Fruit fly (Drosophila melanogaster) whole organism, adult: ENCODE measurements around the gene CG45071.

Experiments used
- CG11617 ChIP-seq: fragments of 200-800 bp; sonication (Bioruptor generic); optimal IDR thresholded peaks from 2 replicates; lab custom pipeline; 2017; ENCODE audit warnings: mild to moderate bottlenecking, missing biosample characterization, missing genetic modification reagents, missing genetic modification characterization
- CG12768 ChIP-seq: fragments of 200-800 bp; sonication (Bioruptor generic); optimal IDR thresholded peaks from 2 replicates; lab custom pipeline; 2017; ENCODE audit warnings: missing biosample characterization, missing genetic modification characterization, mild to moderate bottlenecking, moderate library complexity, missing genetic modification reagents
- CG14711 ChIP-seq: fragments of 200-800 bp; sonication (Bioruptor generic); optimal IDR thresholded peaks from 2 replicates; lab custom pipeline; 2018; ENCODE audit warnings: missing biosample characterization, mild to moderate bottlenecking, missing genetic modification characterization, moderate library complexity
- CG1620 ChIP-seq: fragments of 200-800 bp; sonication (Bioruptor generic); optimal IDR thresholded peaks from 2 replicates; lab custom pipeline; 2016; ENCODE audit warnings: missing biosample characterization, missing genetic modification characterization
- CG33017 ChIP-seq: fragments of 200-800 bp; sonication (Bioruptor generic); optimal IDR thresholded peaks from 2 replicates; lab custom pipeline; 2018; ENCODE audit warnings: missing biosample characterization, mild to moderate bottlenecking, missing genetic modification characterization, moderate library complexity
- CG5204 ChIP-seq: fragments of 200-800 bp; sonication (Bioruptor generic); optimal IDR thresholded peaks from 2 replicates; lab custom pipeline; 2016; ENCODE audit warnings: missing biosample characterization, missing genetic modification characterization
- CG7045 ChIP-seq: fragments of 200-800 bp; sonication (Bioruptor generic); optimal IDR thresholded peaks from 2 replicates; lab custom pipeline; 2017; ENCODE audit warnings: missing biosample characterization, mild to moderate bottlenecking, missing genetic modification characterization
- CG7101 ChIP-seq: fragments of 200-800 bp; sonication (Bioruptor generic); optimal IDR thresholded peaks from 2 replicates; lab custom pipeline; 2018; ENCODE audit warnings: missing biosample characterization, mild to moderate bottlenecking, missing genetic modification characterization, moderate library complexity
- Clk ChIP-seq: fragments of 200-800 bp; sonication (Bioruptor generic); optimal IDR thresholded peaks from 2 replicates; lab custom pipeline; 2017; ENCODE audit warnings: missing biosample characterization, missing genetic modification characterization
- Crg-1 ChIP-seq: fragments of 200-800 bp; sonication (Bioruptor generic); optimal IDR thresholded peaks from 2 replicates; lab custom pipeline; 2016; ENCODE audit warnings: missing biosample characterization, missing genetic modification characterization
- Hr96 ChIP-seq: fragments of 200-800 bp; sonication (Bioruptor generic); optimal IDR thresholded peaks from 2 replicates; lab custom pipeline; 2016; ENCODE audit warnings: missing biosample characterization, missing genetic modification characterization
- Mnt ChIP-seq: fragments of 200-800 bp; sonication (Bioruptor generic); optimal IDR thresholded peaks from 2 replicates; lab custom pipeline; 2016; ENCODE audit warnings: missing biosample characterization, mild to moderate bottlenecking, missing genetic modification characterization
- bab1 ChIP-seq: fragments of 200-800 bp; sonication (Bioruptor generic); optimal IDR thresholded peaks from 3 replicates; lab custom pipeline; 2019; ENCODE audit warnings: missing biosample characterization, mild to moderate bottlenecking, missing genetic modification characterization, moderate library complexity
- cic ChIP-seq: fragments of 200-800 bp; sonication (Bioruptor generic); optimal IDR thresholded peaks from 2 replicates; lab custom pipeline; 2017; ENCODE audit warnings: missing biosample characterization, mild to moderate bottlenecking, missing genetic modification characterization, moderate library complexity
- cnc ChIP-seq, 2 experiments: fragments of >200 bp; optimal IDR thresholded peaks; 2 replicates each; lab custom pipeline; 2017
- kay ChIP-seq: fragments of 200-800 bp; sonication (Bioruptor generic); peaks from one replicate; lab custom pipeline; 2016; ENCODE audit warnings: missing biosample characterization, missing genetic modification characterization, borderline replicate concordance
- ovo ChIP-seq: fragments of 200-800 bp; sonication (Bioruptor generic); optimal IDR thresholded peaks from 2 replicates; lab custom pipeline; 2016; ENCODE audit warnings: missing biosample characterization, missing genetic modification characterization
- pad ChIP-seq: fragments of 200-800 bp; sonication (Bioruptor generic); optimal IDR thresholded peaks from 3 replicates; lab custom pipeline; 2017; ENCODE audit warnings: missing biosample characterization, missing genetic modification characterization, mild to moderate bottlenecking, moderate library complexity, missing genetic modification reagents
- tj ChIP-seq: fragments of 200-800 bp; sonication (Bioruptor generic); optimal IDR thresholded peaks from 3 replicates; lab custom pipeline; 2017; ENCODE audit warnings: missing biosample characterization, mild to moderate bottlenecking, missing genetic modification characterization, moderate library complexity
- toe ChIP-seq: fragments of 200-800 bp; sonication (Bioruptor generic); optimal IDR thresholded peaks from 2 replicates; lab custom pipeline; 2016; ENCODE audit warnings: missing biosample characterization, missing genetic modification characterization

The CG45071 gene

dm6 chr3L:15105566-15106207 is at the start of gene CG45071:
CG45071 (plus strand) TSS chr3L:15105882.
- TF ChIP-seq bab1 (GFP tag; lab: Kevin White, UChicago), result no peak
- peak; percentile 52 for TF ChIP-seq ovo (GFP tag; lab: Kevin White, UChicago)
- TF ChIP-seq Mnt (GFP tag; lab: Kevin White, UChicago), result no peak
- peak; percentile 94 for TF ChIP-seq tj (GFP tag; lab: Kevin White, UChicago)
- TF ChIP-seq pad (GFP tag; lab: Kevin White, UChicago), result peak; percentile 26
- TF ChIP-seq CG33017 (tag; lab: Kevin White, UChicago), result no peak
- no peak for TF ChIP-seq Clk (GFP tag; lab: Kevin White, UChicago)

dm6 chr3L:15061605-15062004 is 44.1 kb upstream of the CG45071 start, which contains the start of gene CG13460:
CG13460 (minus strand) TSS chr3L:15061705.
- TF ChIP-seq CG14711 (tag; lab: Kevin White, UChicago) (no peak), CG1620 (GFP tag; lab: Kevin White, UChicago) (no peak), cic (no peak), Hr96 (GFP tag; lab: Kevin White, UChicago) (no peak), ovo (GFP tag; lab: Kevin White, UChicago) (no peak), tj (GFP tag; lab: Kevin White, UChicago) (no peak), CG12768 (no peak)

- TF ChIP-seq cic (no peak), CG14711 (tag; lab: Kevin White, UChicago) (no peak), tj (GFP tag; lab: Kevin White, UChicago) (no peak), CG12768 (no peak), CG33017 (tag; lab: Kevin White, UChicago) (no peak), kay (GFP tag; lab: Kevin White, UChicago) (no peak), toe (no peak), Clk (GFP tag; lab: Kevin White, UChicago) (no peak), pad (GFP tag; lab: Kevin White, UChicago) (no peak), bab1 (GFP tag; lab: Kevin White, UChicago) (no peak), Mnt (GFP tag; lab: Kevin White, UChicago) (no peak), Hr96 (GFP tag; lab: Kevin White, UChicago) (no peak)
Observed at dm6 chr3L:15064877-15065276, 40.8 kb upstream of the CG45071 start, which contains the start of gene Sytbeta. Sytbeta (minus strand) TSS chr3L:15064977.

dm6 chr3L:15072149-15072548 is 33.5 kb upstream of the CG45071 start:
- TF ChIP-seq tj (GFP tag; lab: Kevin White, UChicago) (no peak), pad (GFP tag; lab: Kevin White, UChicago) (no peak), cnc (optimal IDR thresholded peaks at IDR 0.05; lab: Kevin White, UChicago) (no peak), CG7101 (tag; lab: Kevin White, UChicago) (no peak), Clk (GFP tag; lab: Kevin White, UChicago) (no peak), CG11617 (GFP tag; lab: Kevin White, UChicago) (no peak), ovo (GFP tag; lab: Kevin White, UChicago) (no peak), Mnt (GFP tag; lab: Kevin White, UChicago) (no peak), CG1620 (GFP tag; lab: Kevin White, UChicago) (no peak), CG33017 (tag; lab: Kevin White, UChicago) (no peak), toe (no peak), CG5204 (GFP tag; lab: Kevin White, UChicago) (no peak), Crg-1 (GFP tag; lab: Kevin White, UChicago) (no peak), cic (no peak), CG12768 (no peak)

dm6 chr3L:15073680-15074079 is 32.0 kb upstream of the CG45071 start:
- TF ChIP-seq CG5204 (GFP tag; lab: Kevin White, UChicago) (no peak), tj (GFP tag; lab: Kevin White, UChicago) (no peak), CG14711 (tag; lab: Kevin White, UChicago) (no peak), CG7045 (no peak), Clk (GFP tag; lab: Kevin White, UChicago) (no peak), CG1620 (GFP tag; lab: Kevin White, UChicago) (no peak), kay (GFP tag; lab: Kevin White, UChicago) (no peak), Crg-1 (GFP tag; lab: Kevin White, UChicago) (no peak)

- TF ChIP-seq CG14711 (tag; lab: Kevin White, UChicago), result no peak
- TF ChIP-seq Crg-1 (GFP tag; lab: Kevin White, UChicago), result no peak
- TF ChIP-seq bab1 (GFP tag; lab: Kevin White, UChicago), result no peak
- TF ChIP-seq kay (GFP tag; lab: Kevin White, UChicago), result no peak
- no peak for TF ChIP-seq CG11617 (GFP tag; lab: Kevin White, UChicago)
- no peak for TF ChIP-seq CG12768
- TF ChIP-seq CG7045, result no peak
- TF ChIP-seq Hr96 (GFP tag; lab: Kevin White, UChicago), result no peak
- TF ChIP-seq CG5204 (GFP tag; lab: Kevin White, UChicago), result no peak
- no peak for TF ChIP-seq ovo (GFP tag; lab: Kevin White, UChicago)
Observed at dm6 chr3L:15076380-15076779, 29.3 kb upstream of the CG45071 start.
